Fruit fly (Drosophila melanogaster) whole organism, embryonic: ENCODE measurements around the gene Os-C.
A peak's percentile ranks its signal among the peaks of the same experiment; 100 is the strongest.

Experiments used
- Atf6 ChIP-seq: fragments of 200-800 bp; sonication (Bioruptor generic); IDR thresholded peaks from 2 replicates; pipeline ENCODE4 v1.3.6; 2022; ENCODE audit warnings: missing biosample characterization, missing genetic modification characterization
- CG10543 ChIP-seq: fragments of 200-800 bp; sonication (Bioruptor generic); optimal IDR thresholded peaks from 3 replicates; lab custom pipeline; 2017; ENCODE audit warnings: missing biosample characterization, mild to moderate bottlenecking, missing genetic modification characterization, moderate library complexity
- CG10979 ChIP-seq: fragments of 200-800 bp; sonication (Bioruptor generic); optimal IDR thresholded peaks from 2 replicates; lab custom pipeline; 2018; ENCODE audit warnings: missing biosample characterization, mild to moderate bottlenecking, missing genetic modification characterization, moderate library complexity
- CG12219 ChIP-seq: fragments of 200-800 bp; sonication (Bioruptor generic); optimal IDR thresholded peaks from 3 replicates; lab custom pipeline; 2018; ENCODE audit warnings: missing biosample characterization, mild to moderate bottlenecking, missing genetic modification characterization
- CG12942 ChIP-seq: fragments of 200-800 bp; sonication (Bioruptor generic); optimal IDR thresholded peaks from 3 replicates; lab custom pipeline; 2016; ENCODE audit warnings: missing biosample characterization, missing genetic modification characterization
- CG14965 ChIP-seq: fragments of 200-800 bp; sonication (Bioruptor generic); optimal IDR thresholded peaks from 2 replicates; lab custom pipeline; 2016; ENCODE audit warnings: missing biosample characterization, missing genetic modification characterization, borderline replicate concordance
- CG15514 ChIP-seq: fragments of 200-800 bp; sonication (Bioruptor generic); optimal IDR thresholded peaks from 3 replicates; lab custom pipeline; 2017; ENCODE audit warnings: missing biosample characterization, missing genetic modification characterization, mild to moderate bottlenecking, moderate library complexity, missing genetic modification reagents
- CG1603 ChIP-seq: fragments of 200-800 bp; sonication (Bioruptor generic); optimal IDR thresholded peaks from 2 replicates; lab custom pipeline; 2019; ENCODE audit warnings: missing biosample characterization, mild to moderate bottlenecking, missing genetic modification characterization, moderate library complexity
- CG16863 ChIP-seq: fragments of 200-800 bp; sonication (Bioruptor generic); optimal IDR thresholded peaks from 3 replicates; lab custom pipeline; 2016; ENCODE audit warnings: missing biosample characterization, missing genetic modification characterization
- CG17568 ChIP-seq: fragments of 200-800 bp; sonication (Bioruptor generic); optimal IDR thresholded peaks from 2 replicates; lab custom pipeline; 2018; ENCODE audit warnings: missing biosample characterization, mild to moderate bottlenecking, missing genetic modification characterization, moderate library complexity
- CG18599 ChIP-seq: fragments of 200-800 bp; sonication (Bioruptor generic); optimal IDR thresholded peaks from 3 replicates; lab custom pipeline; 2017; ENCODE audit warnings: missing biosample characterization, missing genetic modification characterization, mild to moderate bottlenecking, moderate library complexity, missing genetic modification reagents
- CG4730 ChIP-seq: fragments of 200-800 bp; sonication (Bioruptor generic); IDR thresholded peaks from 2 replicates; pipeline ENCODE4 v1.3.6; 2022; ENCODE audit warnings: missing biosample characterization, missing genetic modification characterization
- CG6272 ChIP-seq: fragments of 200-800 bp; sonication (Bioruptor generic); IDR thresholded peaks from 2 replicates; pipeline ENCODE4 v1.3.6; 2022; ENCODE audit warnings: missing biosample characterization, missing genetic modification characterization
- CG6683 ChIP-seq: fragments of 200-800 bp; sonication (Bioruptor generic); optimal IDR thresholded peaks from 2 replicates; lab custom pipeline; 2017; ENCODE audit warnings: missing biosample characterization, mild to moderate bottlenecking, missing genetic modification characterization, missing genetic modification reagents
- CG7963 ChIP-seq: fragments of 200-800 bp; sonication (Bioruptor generic); IDR thresholded peaks from 3 replicates; pipeline ENCODE4 v1.3.6; 2022; ENCODE audit warnings: missing biosample characterization, missing genetic modification characterization; ENCODE audit not compliant: partially characterized antibody
- CG8281 ChIP-seq: fragments of 200-800 bp; sonication (Bioruptor generic); optimal IDR thresholded peaks from 2 replicates; lab custom pipeline; 2018; ENCODE audit warnings: missing biosample characterization, mild to moderate bottlenecking, missing genetic modification characterization, moderate library complexity
- Dref ChIP-seq: fragments of 200-800 bp; sonication (Bioruptor generic); IDR thresholded peaks from 2 replicates; pipeline ENCODE4 v1.3.6; 2022; ENCODE audit warnings: missing biosample characterization, missing genetic modification characterization
- E2f2 ChIP-seq: fragments of 200-800 bp; sonication (Bioruptor generic); IDR thresholded peaks from 2 replicates; pipeline ENCODE4 v1.3.6; 2022; ENCODE audit warnings: missing biosample characterization, missing genetic modification characterization
- Jarid2 ChIP-seq: fragments of 200-800 bp; sonication (Bioruptor generic); optimal IDR thresholded peaks from 3 replicates; lab custom pipeline; 2017; ENCODE audit warnings: mild to moderate bottlenecking, missing biosample characterization, missing genetic modification reagents, missing genetic modification characterization
- Med ChIP-seq: fragments of 200-800 bp; sonication (Bioruptor generic); peaks from one replicate; lab custom pipeline; 2016; ENCODE audit warnings: missing biosample characterization, missing genetic modification characterization, mild to moderate bottlenecking, inconsistent platforms, moderate library complexity
- NFAT ChIP-seq: fragments of 200-800 bp; sonication (Bioruptor generic); IDR thresholded peaks from 2 replicates; pipeline ENCODE4 v1.3.6; 2022; ENCODE audit warnings: missing biosample characterization, missing genetic modification characterization
- Sox100B ChIP-seq: fragments of 200-800 bp; sonication (Bioruptor generic); optimal IDR thresholded peaks from 3 replicates; lab custom pipeline; 2018; ENCODE audit warnings: missing biosample characterization, mild to moderate bottlenecking, missing genetic modification characterization
- Sry-β ChIP-seq: fragments of 200-800 bp; sonication (Bioruptor generic); optimal IDR thresholded peaks from 2 replicates; lab custom pipeline; 2018; ENCODE audit warnings: missing biosample characterization, mild to moderate bottlenecking, missing genetic modification characterization, moderate library complexity
- Xrp1 ChIP-seq: fragments of 200-800 bp; sonication (Bioruptor generic); IDR thresholded peaks from 2 replicates; pipeline ENCODE4 v1.3.6; 2022; ENCODE audit warnings: missing biosample characterization, missing genetic modification characterization
- ato ChIP-seq: fragments of 200-800 bp; sonication (Bioruptor generic); IDR thresholded peaks from 2 replicates; pipeline ENCODE4 v1.3.6; 2022; ENCODE audit warnings: missing biosample characterization, missing genetic modification characterization; ENCODE audit not compliant: partially characterized antibody
- br ChIP-seq: fragments of >200 bp; optimal IDR thresholded peaks from 2 replicates; lab custom pipeline; 2017
- chm ChIP-seq: fragments of 200-800 bp; sonication (Bioruptor generic); IDR thresholded peaks from 2 replicates; pipeline ENCODE4 v1.3.6; 2022; ENCODE audit warnings: missing biosample characterization, missing genetic modification characterization
- crc ChIP-seq: fragments of 200-800 bp; sonication (Bioruptor generic); optimal IDR thresholded peaks from 2 replicates; lab custom pipeline; 2016; ENCODE audit warnings: missing biosample characterization, missing genetic modification characterization
- dpn ChIP-seq, 2 experiments: fragments of 200-800 bp; sonication (Bioruptor generic); optimal IDR thresholded peaks; 3 replicates each; lab custom pipeline; 2016; ENCODE audit warnings: missing biosample characterization in 2 of 2, missing genetic modification characterization in 2 of 2
- exex ChIP-seq: fragments of 200-800 bp; sonication (Bioruptor generic); optimal IDR thresholded peaks from 4 replicates; lab custom pipeline; 2018; ENCODE audit warnings: missing biosample characterization, mild to moderate bottlenecking, missing genetic modification characterization, moderate library complexity
- fd96Cb ChIP-seq: fragments of 200-800 bp; sonication (Bioruptor generic); optimal IDR thresholded peaks from 2 replicates; lab custom pipeline; 2018; ENCODE audit warnings: missing biosample characterization, mild to moderate bottlenecking, missing genetic modification characterization, moderate library complexity
- gro ChIP-seq: fragments of 200-800 bp; sonication (Bioruptor generic); optimal IDR thresholded peaks from 2 replicates; lab custom pipeline; 2016; ENCODE audit warnings: missing biosample characterization, missing genetic modification characterization
- jing ChIP-seq: fragments of 200-800 bp; sonication (Bioruptor generic); optimal IDR thresholded peaks from 2 replicates; lab custom pipeline; 2018; ENCODE audit warnings: missing biosample characterization, mild to moderate bottlenecking, missing genetic modification characterization
- kah ChIP-seq: fragments of 200-800 bp; sonication (Bioruptor generic); optimal IDR thresholded peaks from 2 replicates; lab custom pipeline; 2018; ENCODE audit warnings: missing biosample characterization, mild to moderate bottlenecking, missing genetic modification characterization
- klu ChIP-seq: fragments of 200-800 bp; sonication (Bioruptor generic); IDR thresholded peaks from 2 replicates; pipeline ENCODE4 v1.3.6; 2022; ENCODE audit warnings: missing biosample characterization, missing genetic modification characterization
- knrl ChIP-seq: fragments of 200-800 bp; sonication (Bioruptor generic); IDR thresholded peaks from 3 replicates; pipeline ENCODE4 v1.3.6; 2022; ENCODE audit warnings: missing biosample characterization, missing genetic modification characterization; ENCODE audit not compliant: partially characterized antibody
- nau ChIP-seq: fragments of 200-800 bp; sonication (Bioruptor generic); optimal IDR thresholded peaks from 3 replicates; lab custom pipeline; 2017; ENCODE audit warnings: missing biosample characterization, mild to moderate bottlenecking, missing genetic modification characterization, missing genetic modification reagents
- pho ChIP-seq: fragments of 200-800 bp; sonication (Bioruptor generic); optimal IDR thresholded peaks from 2 replicates; lab custom pipeline; 2016; ENCODE audit warnings: missing biosample characterization, missing genetic modification characterization
- phol ChIP-seq: fragments of 200-800 bp; sonication (Bioruptor generic); optimal IDR thresholded peaks from 3 replicates; lab custom pipeline; 2018; ENCODE audit warnings: missing biosample characterization, mild to moderate bottlenecking, missing genetic modification characterization, moderate library complexity
- ttk ChIP-seq: fragments of 200-800 bp; sonication (Bioruptor generic); IDR thresholded peaks from 2 replicates; pipeline ENCODE4 v2.1.2; 2022; ENCODE audit warnings: missing biosample characterization, missing genetic modification characterization
- unpg ChIP-seq: fragments of 200-800 bp; sonication (Bioruptor generic); optimal IDR thresholded peaks from 3 replicates; lab custom pipeline; 2018; ENCODE audit warnings: missing biosample characterization, mild to moderate bottlenecking, missing genetic modification characterization, moderate library complexity

Os-C gene

dm6 chr3R:7977011-7977925 lies 1.5 kb upstream of the Os-C start (continued):
- TF ChIP-seq jing (GFP tag; lab: Kevin White, UChicago) (no peak), CG12942 (GFP tag; lab: Kevin White, UChicago) (no peak), nau (GFP tag; lab: Kevin White, UChicago) (peak; percentile 18), gro (peak; percentile 74), Atf6 (GFP tag; lab: Robert Waterston, UW) (0 out of 2 replicates have a peak, but pooled peaks have one; percentile 35), CG8281 (tag; lab: Kevin White, UChicago) (no peak), Sox100B (GFP tag; lab: Kevin White, UChicago) (no peak), CG15514 (peak; percentile 77), klu (GFP tag; lab: Robert Waterston, UW) (no peak), CG6272 (no peak), Xrp1 (GFP tag; lab: Robert Waterston, UW) (no peak), CG4730 (GFP tag; lab: Robert Waterston, UW) (no peak), fd96Cb (no peak), knrl (GFP tag; lab: Robert Waterston, UW) (peak; percentile 46; the same call in 1 of the 3 replicates), unpg (peak; percentile 22), CG12219 (peak; percentile 21), CG7963 (GFP tag; lab: Robert Waterston, UW) (no peak), dpn (GFP tag; optimal IDR thresholded peaks at IDR 0.05; lab: Kevin White, UChicago) (peak in 1 of 2 experiments; percentile 9), Sry-β (GFP tag; lab: Kevin White, UChicago) (no peak), exex (tag; lab: Kevin White, UChicago) (peak; percentile 55), pho (peak; percentile 20), CG18599 (GFP tag; lab: Kevin White, UChicago) (no peak), CG16863 (GFP tag; lab: Kevin White, UChicago) (no peak), chm (GFP tag; lab: Robert Waterston, UW) (no peak; the same call in 1 of the 2 replicates), CG1603 (tag; lab: Kevin White, UChicago) (peak; percentile 90), CG17568 (GFP tag; lab: Kevin White, UChicago) (peak; percentile 37), CG14965 (GFP tag; lab: Kevin White, UChicago) (no peak), ttk (GFP tag; lab: Robert Waterston, UW) (no peak), Med (GFP tag; lab: Kevin White, UChicago) (peak; percentile 89), Dref (GFP tag; lab: Robert Waterston, UW) (peak; percentile 43; the same call in 1 of the 2 replicates), Jarid2 (GFP tag; lab: Kevin White, UChicago) (peak; percentile 68), CG6683 (GFP tag; lab: Kevin White, UChicago) (no peak), NFAT (GFP tag; lab: Robert Waterston, UW) (no peak), E2f2 (GFP tag; lab: Robert Waterston, UW) (peak; percentile 100), crc (GFP tag; lab: Kevin White, UChicago) (peak; percentile 20), ato (GFP tag; lab: Robert Waterston, UW) (peak; percentile 34; the same call in 1 of the 2 replicates), br (lab: Kevin White, UChicago) (no peak), phol (tag; lab: Kevin White, UChicago) (peak; percentile 52), kah (GFP tag; lab: Kevin White, UChicago) (no peak), CG10979 (peak; percentile 5), CG10543 (GFP tag; lab: Kevin White, UChicago) (peak; percentile 72)
